Worm (Caenorhabditis elegans) whole organism, L4 larva: ENCODE data around the gene ZC53.1.

Experiments used
- D1046.2 ChIP-seq: fragments of 200-800 bp; sonication (Bioruptor generic); IDR thresholded peaks from 2 replicates; pipeline ENCODE4 v1.3.6; 2022; ENCODE audit warnings: missing genetic modification characterization, missing compliant biosample characterization
- F10B5.3 ChIP-seq: sonication (generic microtip); optimal IDR thresholded peaks from 2 replicates; lab custom pipeline; 2016; ENCODE audit warnings: mild to moderate bottlenecking, missing genetic modification characterization, missing compliant biosample characterization
- F37D6.2 ChIP-seq: sonication (generic microtip); optimal IDR thresholded peaks from 2 replicates; lab custom pipeline; 2016; ENCODE audit warnings: mild to moderate bottlenecking, missing genetic modification characterization, missing compliant biosample characterization
- T20F7.1 ChIP-seq: fragments of 200-800 bp; sonication (Bioruptor generic); optimal IDR thresholded peaks from 2 replicates; lab custom pipeline; 2018; ENCODE audit warnings: mild to moderate bottlenecking, missing genetic modification characterization, missing compliant biosample characterization
- T26A8.4 ChIP-seq: fragments of 200-800 bp; sonication (Bioruptor generic); IDR thresholded peaks from 2 replicates; pipeline ENCODE4 v1.3.6; 2022; ENCODE audit warnings: missing genetic modification characterization, missing compliant biosample characterization
- Y5F2A.4 ChIP-seq: fragments of 200-800 bp; sonication (Bioruptor generic); optimal IDR thresholded peaks from 2 replicates; lab custom pipeline; 2018; ENCODE audit warnings: mild to moderate bottlenecking, missing genetic modification characterization, missing compliant biosample characterization
- ZK337.2 ChIP-seq: fragments of 200-800 bp; sonication (Bioruptor generic); IDR thresholded peaks from 2 replicates; pipeline ENCODE4 v1.3.6; 2022; ENCODE audit warnings: missing genetic modification reagents, missing genetic modification characterization, missing compliant biosample characterization
- aha-1 ChIP-seq: fragments of 150-350 bp; peaks from one replicate; lab custom pipeline; 2014; ENCODE audit warnings: missing biosample characterization, missing genetic modification characterization
- cey-2 ChIP-seq: sonication (generic microtip); optimal IDR thresholded peaks from 3 replicates; lab custom pipeline; 2017; ENCODE audit warnings: missing genetic modification characterization, mild to moderate bottlenecking, missing compliant biosample characterization, antibody characterized with exemption, borderline replicate concordance; ENCODE audit not compliant: insufficient read depth
- ctbp-1 ChIP-seq: fragments of 200-800 bp; sonication (Bioruptor generic); IDR thresholded peaks from 2 replicates; pipeline ENCODE4 v1.3.6; 2022; ENCODE audit warnings: missing genetic modification reagents, missing genetic modification characterization, missing compliant biosample characterization
- daf-12 ChIP-seq: fragments of 150-350 bp; optimal IDR thresholded peaks from 2 replicates; lab custom pipeline; 2014; ENCODE audit warnings: missing biosample characterization, missing genetic modification reagents, missing genetic modification characterization
- daf-16 ChIP-seq, 3 experiments: sonication (generic microtip); optimal IDR thresholded peaks; 2 replicates each; lab custom pipeline; 2016 to 2017; ENCODE audit warnings: missing genetic modification characterization in 3 of 3, missing genetic modification reagents in 3 of 3, mild to moderate bottlenecking in 2 of 3, missing compliant biosample characterization in 2 of 3, missing biosample characterization in 1 of 3, moderate library complexity in 1 of 3
- dmd-6 ChIP-seq: fragments of 200-800 bp; sonication (Bioruptor generic); IDR thresholded peaks from 2 replicates; pipeline ENCODE4 v1.3.6; 2022; ENCODE audit warnings: missing genetic modification reagents, missing genetic modification characterization, missing compliant biosample characterization
- dmd-9 ChIP-seq: fragments of 200-800 bp; sonication (Bioruptor generic); IDR thresholded peaks from 2 replicates; pipeline ENCODE4 v1.3.6; 2022; ENCODE audit warnings: missing genetic modification reagents, missing genetic modification characterization, missing compliant biosample characterization
- duxl-1 ChIP-seq: sonication (generic microtip); optimal IDR thresholded peaks from 2 replicates; lab custom pipeline; 2016; ENCODE audit warnings: mild to moderate bottlenecking, missing genetic modification characterization, moderate library complexity, missing compliant biosample characterization; ENCODE audit not compliant: poor library complexity
- hif-1 ChIP-seq, 2 experiments: sonication (generic microtip); optimal IDR thresholded peaks; 2 replicates each; lab custom pipeline; 2016 to 2017; ENCODE audit warnings: missing compliant biosample characterization in 2 of 2, missing genetic modification characterization in 2 of 2, missing genetic modification reagents in 2 of 2, missing genotype in 2 of 2, mild to moderate bottlenecking in 1 of 2
- hlh-11 ChIP-seq: fragments of 200-800 bp; sonication (Bioruptor generic); optimal IDR thresholded peaks from 2 replicates; lab custom pipeline; 2018; ENCODE audit warnings: mild to moderate bottlenecking, missing genetic modification characterization, missing compliant biosample characterization
- hlh-30 ChIP-seq: sonication (generic microtip); optimal IDR thresholded peaks from 2 replicates; lab custom pipeline; 2017; ENCODE audit warnings: antibody characterized with exemption, mild to moderate bottlenecking, missing genetic modification characterization, missing compliant biosample characterization; ENCODE audit not compliant: insufficient read depth
- hmg-1.1 ChIP-seq: fragments of 200-800 bp; sonication (Bioruptor generic); IDR thresholded peaks from 2 replicates; pipeline ENCODE4 v1.3.6; 2022; ENCODE audit warnings: missing genetic modification reagents, missing genetic modification characterization, missing compliant biosample characterization
- jun-1 ChIP-seq: fragments of 150-350 bp; optimal IDR thresholded peaks from 2 replicates; lab custom pipeline; 2014; ENCODE audit warnings: missing biosample characterization, missing genetic modification reagents, missing genetic modification characterization
- lin-13 ChIP-seq: fragments of 150-350 bp; optimal IDR thresholded peaks from 2 replicates; lab custom pipeline; 2014; ENCODE audit warnings: missing biosample characterization, missing genetic modification reagents, missing genetic modification characterization
- lin-39 ChIP-seq: fragments of 150-350 bp; optimal IDR thresholded peaks from 2 replicates; lab custom pipeline; 2014; ENCODE audit warnings: missing biosample characterization, missing genetic modification reagents, missing genetic modification characterization
- lir-3 ChIP-seq: sonication (generic microtip); optimal IDR thresholded peaks from 2 replicates; lab custom pipeline; 2016; ENCODE audit warnings: mild to moderate bottlenecking, missing genetic modification characterization, missing compliant biosample characterization
- lsy-2 ChIP-seq, 2 experiments: fragments of 150-350 bp in 1 of 2; sonication (generic microtip) in 1 of 2; optimal IDR thresholded peaks; 2 replicates each; lab custom pipeline; 2014 to 2017; ENCODE audit warnings: missing biosample characterization in 2 of 2, missing genetic modification characterization in 2 of 2
- madf-9 ChIP-seq: fragments of 200-800 bp; sonication (Bioruptor generic); conservative IDR thresholded peaks from 2 replicates; pipeline ENCODE4 v1.3.6; 2022; ENCODE audit warnings: missing genetic modification reagents, missing genetic modification characterization, missing compliant biosample characterization
- mdl-1 ChIP-seq, 2 experiments: fragments of 150-350 bp in 1 of 2; sonication (generic microtip) in 1 of 2; optimal IDR thresholded peaks; 2 replicates each; lab custom pipeline; 2014 to 2017; ENCODE audit warnings: missing biosample characterization in 2 of 2, missing genetic modification characterization in 2 of 2
- mep-1 ChIP-seq: fragments of 150-350 bp; sonication (generic microtip); optimal IDR thresholded peaks from 3 replicates; lab custom pipeline; 2014; ENCODE audit warnings: missing biosample characterization, missing genetic modification characterization
- mes-2 ChIP-seq: sonication (generic microtip); optimal IDR thresholded peaks from 2 replicates; lab custom pipeline; 2016; ENCODE audit warnings: missing genotype, mild to moderate bottlenecking, missing genetic modification characterization, missing compliant biosample characterization; ENCODE audit not compliant: poor library complexity, severe bottlenecking
- mxl-3 ChIP-seq: fragments of 200-800 bp; sonication (Bioruptor generic); optimal IDR thresholded peaks from 2 replicates; lab custom pipeline; 2018; ENCODE audit warnings: mild to moderate bottlenecking, missing genetic modification characterization, missing compliant biosample characterization
- nhr-102 ChIP-seq: sonication (generic microtip); optimal IDR thresholded peaks from 2 replicates; lab custom pipeline; 2016; ENCODE audit warnings: mild to moderate bottlenecking, missing genetic modification characterization, moderate library complexity, missing compliant biosample characterization
- nhr-11 ChIP-seq: fragments of 150-350 bp; optimal IDR thresholded peaks from 2 replicates; lab custom pipeline; 2014; ENCODE audit warnings: missing biosample characterization, missing genetic modification characterization
- nhr-237 ChIP-seq: sonication (generic microtip); optimal IDR thresholded peaks from 2 replicates; lab custom pipeline; 2017; ENCODE audit warnings: missing biosample characterization, missing genetic modification characterization
- nhr-28 ChIP-seq: fragments of 150-350 bp; optimal IDR thresholded peaks from 2 replicates; lab custom pipeline; 2014; ENCODE audit warnings: missing biosample characterization, missing genetic modification characterization
- nhr-48 ChIP-seq: sonication (generic microtip); optimal IDR thresholded peaks from 2 replicates; lab custom pipeline; 2016; ENCODE audit warnings: mild to moderate bottlenecking, missing genetic modification characterization, missing compliant biosample characterization
- nhr-77 ChIP-seq: fragments of 150-350 bp; optimal IDR thresholded peaks from 2 replicates; lab custom pipeline; 2014; ENCODE audit warnings: missing biosample characterization, missing genetic modification characterization
- pha-4 ChIP-seq, 2 experiments: fragments of 150-350 bp in 1 of 2; fragments of 200-800 bp in 1 of 2; sonication (Bioruptor generic) in 1 of 2; IDR thresholded peaks in 1 of 2; optimal IDR thresholded peaks in 1 of 2; 2 replicates each; pipeline versions ENCODE4 v1.3.6 to Lab custom; 2014 to 2022; ENCODE audit warnings: missing genetic modification characterization in 2 of 2, missing genetic modification reagents in 2 of 2, missing biosample characterization in 1 of 2, missing compliant biosample characterization in 1 of 2
- pqm-1 ChIP-seq: sonication (generic microtip); optimal IDR thresholded peaks from 2 replicates; lab custom pipeline; 2017; ENCODE audit warnings: missing biosample characterization, missing genetic modification characterization
- rbr-2 ChIP-seq: sonication (generic microtip); optimal IDR thresholded peaks from 2 replicates; lab custom pipeline; 2016; ENCODE audit warnings: missing genotype, missing genetic modification characterization, missing compliant biosample characterization
- sdz-12 ChIP-seq: fragments of 200-800 bp; sonication (Bioruptor generic); optimal IDR thresholded peaks from 2 replicates; lab custom pipeline; 2018; ENCODE audit warnings: mild to moderate bottlenecking, missing genetic modification characterization, missing compliant biosample characterization
- snpc-1.2 ChIP-seq: fragments of 200-800 bp; sonication (Bioruptor generic); IDR thresholded peaks from 2 replicates; pipeline ENCODE4 v1.3.6; 2022; ENCODE audit warnings: missing genetic modification reagents, missing genetic modification characterization, missing compliant biosample characterization
- spr-1 ChIP-seq: sonication (generic microtip); optimal IDR thresholded peaks from 2 replicates; lab custom pipeline; 2016; ENCODE audit warnings: mild to moderate bottlenecking, missing genetic modification characterization, missing compliant biosample characterization
- tra-1 ChIP-seq: fragments of 200-800 bp; sonication (Bioruptor generic); IDR thresholded peaks from 2 replicates; pipeline ENCODE4 v1.3.6; 2022; ENCODE audit warnings: missing genetic modification reagents, missing genetic modification characterization, missing compliant biosample characterization
- unc-62 ChIP-seq, 3 experiments: fragments of 150-350 bp in 1 of 3; sonication (generic microtip); optimal IDR thresholded peaks in 2 of 3; peaks in 1 of 3; 1 replicate in 1 of 3; 2 replicates in 2 of 3; lab custom pipeline; 2014 to 2017; ENCODE audit warnings: missing biosample characterization in 3 of 3, missing genetic modification characterization in 3 of 3, missing genetic modification reagents in 3 of 3, missing genotype in 1 of 3
- zip-2 ChIP-seq: fragments of 150-350 bp; optimal IDR thresholded peaks from 2 replicates; lab custom pipeline; 2014; ENCODE audit warnings: missing biosample characterization, missing genetic modification characterization
- ztf-7 ChIP-seq: fragments of 150-350 bp; optimal IDR thresholded peaks from 2 replicates; lab custom pipeline; 2014; ENCODE audit warnings: missing biosample characterization, missing genetic modification characterization

The ZC53.1 gene

ce11 chrX:1890817-1891216 is 22.3 kb downstream of the ZC53.1 start:
- TF ChIP-seq unc-62 (GFP tag; optimal IDR thresholded peaks at IDR 0.05 in 1 of 2; lab: Kevin White, UChicago) (peak in 1 of 2 experiments; percentile 93), unc-62 (tag; optimal IDR thresholded peaks at IDR 0.05; lab: Kevin White, UChicago) (no peak), sdz-12 (GFP tag; lab: Kevin White, UChicago) (no peak), tra-1 (no peak)

- TF ChIP-seq mdl-1 (tag; optimal IDR thresholded peaks at IDR 0.05; lab: Kevin White, UChicago), result peak; percentile 20
- peak; percentile 81 for TF ChIP-seq F10B5.3 (tag; lab: Kevin White, UChicago)
- TF ChIP-seq D1046.2 (GFP tag; lab: Robert Waterston, UW), result no peak
- peak; percentile 65 for TF ChIP-seq zip-2 (tag; lab: Kevin White, UChicago)
- peak; percentile 90 for TF ChIP-seq hmg-1.1 (GFP tag; lab: Robert Waterston, UW)
- peak; percentile 15 for TF ChIP-seq hlh-30 (tag; lab: Kevin White, UChicago)
- TF ChIP-seq pha-4 (GFP tag; IDR thresholded peaks at IDR 0.05; lab: Robert Waterston, UW), result peak; percentile 47; the same call in 1 of the 2 replicates
- TF ChIP-seq pha-4 (tag; optimal IDR thresholded peaks at IDR 0.05; lab: Kevin White, UChicago), result no peak
- TF ChIP-seq nhr-48, result peak; percentile 26
- TF ChIP-seq unc-62 (GFP tag; optimal IDR thresholded peaks at IDR 0.05 in 1 of 2; lab: Kevin White, UChicago), result peak in 1 of 2 experiments; percentile 12
- TF ChIP-seq unc-62 (tag; optimal IDR thresholded peaks at IDR 0.05; lab: Kevin White, UChicago), result no peak
- peak; percentile 89 for TF ChIP-seq nhr-77 (tag; lab: Kevin White, UChicago)
- peak; percentile 58 for TF ChIP-seq T20F7.1 (GFP tag; lab: Kevin White, UChicago)
- 0 out of 2 replicates have a peak, but pooled peaks have one; percentile 50 for TF ChIP-seq ZK337.2 (GFP tag; lab: Robert Waterston, UW)
- TF ChIP-seq mep-1 (tag; lab: Kevin White, UChicago), result peak; percentile 81
- TF ChIP-seq T26A8.4, result no peak
- peak; percentile 45 for TF ChIP-seq mxl-3 (GFP tag; lab: Kevin White, UChicago)
- no peak for TF ChIP-seq cey-2
- peak; percentile 62 for TF ChIP-seq jun-1 (tag; lab: Kevin White, UChicago)
- TF ChIP-seq lir-3, result peak; percentile 9
- TF ChIP-seq duxl-1, result peak; percentile 94
- peak; percentile 84 for TF ChIP-seq rbr-2 (tag; lab: Kevin White, UChicago)
- no peak for TF ChIP-seq ctbp-1 (GFP tag; lab: Robert Waterston, UW)
- TF ChIP-seq aha-1 (tag; lab: Kevin White, UChicago), result no peak
- TF ChIP-seq dmd-6 (GFP tag; lab: Robert Waterston, UW), result peak; percentile 67
- TF ChIP-seq mes-2, result peak; percentile 85
- peak; percentile 58 for TF ChIP-seq hlh-11 (tag; lab: Kevin White, UChicago)
- TF ChIP-seq spr-1 (tag; lab: Kevin White, UChicago), result peak; percentile 40
- no peak for TF ChIP-seq pqm-1 (tag; lab: Kevin White, UChicago)
- no peak for TF ChIP-seq lin-39 (tag; lab: Kevin White, UChicago)
- TF ChIP-seq snpc-1.2 (GFP tag; lab: Robert Waterston, UW), result peak; percentile 40; the same call in 1 of the 2 replicates
- TF ChIP-seq ztf-7 (tag; lab: Kevin White, UChicago), result no peak
- TF ChIP-seq nhr-11, result peak; percentile 1
- TF ChIP-seq daf-12 (tag; lab: Kevin White, UChicago), result no peak
- TF ChIP-seq F37D6.2 (tag; lab: Kevin White, UChicago), result peak; percentile 94
- no peak for TF ChIP-seq madf-9
- peak; percentile 43 for TF ChIP-seq nhr-237
- TF ChIP-seq nhr-28, result peak; percentile 27
- peak; percentile 2 for TF ChIP-seq Y5F2A.4
- TF ChIP-seq daf-16 (GFP tag; optimal IDR thresholded peaks at IDR 0.05; lab: Kevin White, UChicago), result peak in 1 of 2 experiments; percentile 92
- peak; percentile 49 for TF ChIP-seq daf-16 (tag; optimal IDR thresholded peaks at IDR 0.05; lab: Kevin White, UChicago)
- peak; percentile 90 for TF ChIP-seq nhr-102
- no peak for TF ChIP-seq lin-13
- TF ChIP-seq lsy-2 (tag; optimal IDR thresholded peaks at IDR 0.05; lab: Kevin White, UChicago), result peak; percentile 66 to 73
- peak in 1 of 2 experiments; percentile 3 for TF ChIP-seq hif-1 (tag; optimal IDR thresholded peaks at IDR 0.05; lab: Kevin White, UChicago)
- 0 out of 2 replicates have a peak, but pooled peaks have one; percentile 24 for TF ChIP-seq dmd-9 (GFP tag; lab: Robert Waterston, UW)
Observed at ce11 chrX:1888445-1889035, 24.6 kb downstream of the ZC53.1 start.
